Fruit fly (Drosophila melanogaster) whole organism, pupa: ENCODE measurements around the gene Tim17a1.

Source experiments
- CG10348 ChIP-seq: fragments of 200-800 bp; sonication (Bioruptor generic); IDR thresholded peaks from 2 replicates; pipeline ENCODE4 v1.3.6; 2022; ENCODE audit warnings: missing biosample characterization, missing genetic modification characterization
- CG14655 ChIP-seq: fragments of 200-800 bp; sonication (Bioruptor generic); optimal IDR thresholded peaks from 3 replicates; lab custom pipeline; 2017; ENCODE audit warnings: mild to moderate bottlenecking, missing biosample characterization, missing genetic modification reagents, missing genetic modification characterization
- CG4496 ChIP-seq: fragments of 200-800 bp; sonication (Bioruptor generic); IDR thresholded peaks from 3 replicates; pipeline ENCODE4 v1.3.6; 2022; ENCODE audit warnings: missing biosample characterization, missing genetic modification characterization
- fd96Ca ChIP-seq: fragments of 200-800 bp; sonication (Bioruptor generic); IDR thresholded peaks from 3 replicates; pipeline ENCODE4 v1.3.6; 2022; ENCODE audit warnings: missing biosample characterization, missing genetic modification characterization

dm6 chr3R:12350497-12350896 is 14.0 kb downstream of the Tim17a1 start, which contains the start of gene CG10038:
- no peak for TF ChIP-seq fd96Ca (GFP tag; lab: Robert Waterston, UW)
- TF ChIP-seq CG4496 (GFP tag; lab: Robert Waterston, UW), result peak; percentile 35; the same call in 1 of the 3 replicates
- no peak for TF ChIP-seq CG10348
- TF ChIP-seq CG14655 (GFP tag; lab: Kevin White, UChicago), result no peak
